Worm (Caenorhabditis elegans) whole organism, dauer: ENCODE data around the gene srh-35.

ENCODE experiments used
- unc-62 ChIP-seq: sonication (generic microtip); optimal IDR thresholded peaks from 2 replicates; lab custom pipeline; 2017; ENCODE audit warnings: missing biosample characterization, missing genetic modification reagents, missing genetic modification characterization

Gene srh-35

ce11 chrV:428844-429243, 20.2 kb downstream of the srh-35 start, which contains the start of gene B0554.4:
Gene B0554.4 (plus strand): TSS chrV:429144.
- TF ChIP-seq unc-62 (GFP tag; lab: Kevin White, UChicago), result no peak

- no peak for TF ChIP-seq unc-62 (GFP tag; lab: Kevin White, UChicago)
Measured at ce11 chrV:424140-424539, 24.9 kb downstream of the srh-35 start, which contains the start of gene B0554.5. Gene B0554.5 (plus strand): TSS chrV:424440.

- no peak for TF ChIP-seq unc-62 (GFP tag; lab: Kevin White, UChicago)
Measured at ce11 chrV:422133-422532, 26.9 kb downstream of the srh-35 start, which contains the start of gene dod-20. Gene dod-20 (plus strand): TSS chrV:422433.

ce11 chrV:418432-418831, 30.6 kb downstream of the srh-35 start, which contains the start of gene Y39D8A.1:
Gene Y39D8A.1 (plus strand): TSS chrV:418732.
- no peak for TF ChIP-seq unc-62 (GFP tag; lab: Kevin White, UChicago)

- TF ChIP-seq unc-62 (GFP tag; lab: Kevin White, UChicago), result no peak
Measured at ce11 chrV:417656-418353, 31.2 kb downstream of the srh-35 start, which contains the start of gene irg-8. Gene irg-8 (minus strand): TSS chrV:417706.

- TF ChIP-seq unc-62 (GFP tag; lab: Kevin White, UChicago), result no peak
Measured at ce11 chrV:415072-415471, 34.0 kb downstream of the srh-35 start.

- TF ChIP-seq unc-62 (GFP tag; lab: Kevin White, UChicago), result no peak
Measured at ce11 chrV:414630-415029, 34.4 kb downstream of the srh-35 start, which contains the start of gene dod-19. Gene dod-19 (minus strand): TSS chrV:414759.

- no peak for TF ChIP-seq unc-62 (GFP tag; lab: Kevin White, UChicago)
Measured at ce11 chrV:412820-413219, 36.2 kb downstream of the srh-35 start.

- TF ChIP-seq unc-62 (GFP tag; lab: Kevin White, UChicago), result no peak
Measured at ce11 chrV:404210-404669, 44.8 kb downstream of the srh-35 start, which contains the start of gene nhr-252. Gene nhr-252 (plus strand): TSS chrV:404619.

ce11 chrV:403028-403427, 46.0 kb downstream of the srh-35 start, which contains the start of gene srh-62:
Gene srh-62 (minus strand): TSS chrV:403128.
- TF ChIP-seq unc-62 (GFP tag; lab: Kevin White, UChicago), result no peak

ce11 chrV:399721-400120, 49.3 kb downstream of the srh-35 start, which contains the start of gene scl-27:
Gene scl-27 (plus strand): TSS chrV:400021.
- no peak for TF ChIP-seq unc-62 (GFP tag; lab: Kevin White, UChicago)
